Fruit fly (Drosophila melanogaster): ENCODE results near the gene Hrb98DE.

dm6 chr3R:28650380-28650779, 50.7 kb downstream of the Hrb98DE start, which contains the start of gene CG31050:
- TF ChIP-seq Sp1 (GFP tag; optimal IDR thresholded peaks at IDR 0.05) (no peak), h (GFP tag; optimal IDR thresholded peaks at IDR 0.05) (no peak), usp (GFP tag; optimal IDR thresholded peaks at IDR 0.05) (no peak), CG32264 (GFP tag; optimal IDR thresholded peaks at IDR 0.05) (no peak), Myc (optimal IDR thresholded peaks at IDR 0.05) (no peak), dmrt93B (GFP tag; optimal IDR thresholded peaks at IDR 0.05) (no peak), br (GFP tag; optimal IDR thresholded peaks at IDR 0.05) (no peak), Dif (GFP tag; optimal IDR thresholded peaks at IDR 0.05; ENCODE audit: partially characterized antibody) (no peak)

All from whole organism, wandering third instar larva.